Fruit fly (Drosophila melanogaster) S2 (cell line): ENCODE measurements around the gene mthl14.

ENCODE experiments used
- CG8478 ChIP-seq: fragments of >200 bp; optimal IDR thresholded peaks from 2 replicates; lab custom pipeline; 2018
- CTCF ChIP-seq, 2 experiments: fragments of >200 bp; optimal IDR thresholded peaks; 2 replicates each; lab custom pipeline; 2018

DNA sequence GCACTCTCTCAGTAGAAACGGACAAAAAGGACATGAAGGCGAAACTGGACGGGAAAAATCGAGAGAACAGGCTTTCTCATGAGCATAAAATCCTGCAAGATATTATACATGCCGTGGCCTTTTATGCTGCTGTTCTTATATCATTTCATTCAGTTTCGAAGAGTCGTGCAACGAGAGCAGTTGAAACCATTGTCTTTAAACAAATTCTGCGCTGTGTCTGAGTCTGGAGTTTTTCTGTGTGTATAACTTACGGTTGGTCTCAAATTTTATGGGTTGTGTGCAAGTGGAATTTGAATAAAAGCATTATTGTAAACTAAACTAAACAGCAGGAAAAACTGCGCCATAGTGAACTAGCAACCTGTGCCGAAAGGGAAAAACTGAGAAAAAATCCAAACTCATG is 20.3 kb downstream of the mthl14 start:
- no peak for TF ChIP-seq CG8478 (lab: Kevin White, UChicago)
- TF ChIP-seq CTCF (optimal IDR thresholded peaks at IDR 0.05; lab: Kevin White, UChicago): no peak
